Worm (Caenorhabditis elegans) whole organism, L1 larva: Measurements from ENCODE around the gene arrd-9.

Experiments
- ceh-82 ChIP-seq, 3 experiments: fragments of 150-350 bp in 1 of 3; sonication (generic microtip) in 2 of 3; optimal IDR thresholded peaks; 2 replicates each; lab custom pipeline; 2014 to 2017; ENCODE audit warnings: missing biosample characterization in 3 of 3, missing genetic modification characterization in 3 of 3
- ceh-90 ChIP-seq: sonication (generic microtip); optimal IDR thresholded peaks from 2 replicates; lab custom pipeline; 2016; ENCODE audit warnings: missing genetic modification characterization, missing compliant biosample characterization
- lin-13 ChIP-seq: fragments of 150-350 bp; optimal IDR thresholded peaks from 2 replicates; lab custom pipeline; 2014; ENCODE audit warnings: missing biosample characterization, missing genetic modification reagents, missing genetic modification characterization
- mep-1 ChIP-seq: fragments of 150-350 bp; optimal IDR thresholded peaks from 2 replicates; lab custom pipeline; 2014; ENCODE audit warnings: missing biosample characterization, missing genetic modification characterization
- nhr-11 ChIP-seq: fragments of 150-350 bp; optimal IDR thresholded peaks from 2 replicates; lab custom pipeline; 2014; ENCODE audit warnings: missing biosample characterization, missing genetic modification characterization
- nhr-90 ChIP-seq: sonication (generic microtip); optimal IDR thresholded peaks from 2 replicates; lab custom pipeline; 2016; ENCODE audit warnings: mild to moderate bottlenecking, missing genetic modification characterization, missing compliant biosample characterization; ENCODE audit not compliant: poor library complexity
- unc-130 ChIP-seq: fragments of 150-350 bp; optimal IDR thresholded peaks from 2 replicates; lab custom pipeline; 2017; ENCODE audit warnings: missing biosample characterization, missing genetic modification characterization, inconsistent platforms
- unc-86 ChIP-seq: sonication (generic microtip); optimal IDR thresholded peaks from 2 replicates; lab custom pipeline; 2016; ENCODE audit warnings: missing genetic modification characterization, missing compliant biosample characterization
- ztf-4 ChIP-seq: fragments of 150-350 bp; optimal IDR thresholded peaks from 2 replicates; lab custom pipeline; 2014; ENCODE audit warnings: missing biosample characterization, missing genetic modification characterization

DNA sequence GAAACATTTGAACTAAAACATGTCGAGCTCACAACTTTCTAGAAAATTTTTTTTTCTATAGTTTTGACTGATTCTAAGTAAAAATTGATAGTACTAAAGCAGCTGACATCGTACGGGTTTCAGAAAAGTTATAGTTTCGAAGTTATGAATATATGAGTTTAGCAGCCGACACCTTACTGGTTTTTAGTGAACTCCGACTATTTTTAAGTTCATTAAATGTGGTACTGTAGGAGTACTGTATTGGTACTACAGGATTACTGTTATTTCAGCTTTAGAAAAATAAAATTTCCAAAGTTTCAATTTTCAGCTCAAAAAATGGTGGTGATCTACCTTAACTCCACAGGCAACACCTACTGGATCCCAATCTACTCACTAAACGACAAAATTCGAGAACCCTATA is 15.2 kb downstream of the arrd-9 start, which contains the start of gene sre-37:
- no peak for TF ChIP-seq lin-13 (GFP tag; lab: Kevin White, UChicago)
- TF ChIP-seq ceh-90 (tag; lab: Kevin White, UChicago): no peak
- TF ChIP-seq unc-86: no peak
- no peak for TF ChIP-seq unc-130 (tag; lab: Kevin White, UChicago)
- TF ChIP-seq nhr-11: no peak
- no peak for TF ChIP-seq ceh-82 (tag; optimal IDR thresholded peaks at IDR 0.05; lab: Kevin White, UChicago)
- TF ChIP-seq mep-1 (tag; lab: Kevin White, UChicago): no peak
- TF ChIP-seq ztf-4: no peak
- no peak for TF ChIP-seq nhr-90
